Fruit fly (Drosophila melanogaster) Kc167 (cell line): ENCODE results near the gene CG5567.

Source experiments
- Myc ChIP-seq: fragments of >200 bp; optimal IDR thresholded peaks from 2 replicates; lab custom pipeline; 2017; ENCODE audit warnings: missing external identifiers
- Sin3A ChIP-seq: fragments of >200 bp; optimal IDR thresholded peaks from 2 replicates; lab custom pipeline; 2018; ENCODE audit warnings: missing external identifiers
- h ChIP-seq: fragments of >200 bp; optimal IDR thresholded peaks from 3 replicates; lab custom pipeline; 2018; ENCODE audit warnings: missing external identifiers
- insv ChIP-seq: fragments of >200 bp; optimal IDR thresholded peaks from 3 replicates; lab custom pipeline; 2018; ENCODE audit warnings: missing external identifiers
- psq ChIP-seq: fragments of >200 bp; optimal IDR thresholded peaks from 2 replicates; lab custom pipeline; 2017; ENCODE audit warnings: missing external identifiers
- ttk ChIP-seq: sonication (Bioruptor generic); optimal IDR thresholded peaks from 2 replicates; lab custom pipeline; 2017; ENCODE audit warnings: missing external identifiers

DNA sequence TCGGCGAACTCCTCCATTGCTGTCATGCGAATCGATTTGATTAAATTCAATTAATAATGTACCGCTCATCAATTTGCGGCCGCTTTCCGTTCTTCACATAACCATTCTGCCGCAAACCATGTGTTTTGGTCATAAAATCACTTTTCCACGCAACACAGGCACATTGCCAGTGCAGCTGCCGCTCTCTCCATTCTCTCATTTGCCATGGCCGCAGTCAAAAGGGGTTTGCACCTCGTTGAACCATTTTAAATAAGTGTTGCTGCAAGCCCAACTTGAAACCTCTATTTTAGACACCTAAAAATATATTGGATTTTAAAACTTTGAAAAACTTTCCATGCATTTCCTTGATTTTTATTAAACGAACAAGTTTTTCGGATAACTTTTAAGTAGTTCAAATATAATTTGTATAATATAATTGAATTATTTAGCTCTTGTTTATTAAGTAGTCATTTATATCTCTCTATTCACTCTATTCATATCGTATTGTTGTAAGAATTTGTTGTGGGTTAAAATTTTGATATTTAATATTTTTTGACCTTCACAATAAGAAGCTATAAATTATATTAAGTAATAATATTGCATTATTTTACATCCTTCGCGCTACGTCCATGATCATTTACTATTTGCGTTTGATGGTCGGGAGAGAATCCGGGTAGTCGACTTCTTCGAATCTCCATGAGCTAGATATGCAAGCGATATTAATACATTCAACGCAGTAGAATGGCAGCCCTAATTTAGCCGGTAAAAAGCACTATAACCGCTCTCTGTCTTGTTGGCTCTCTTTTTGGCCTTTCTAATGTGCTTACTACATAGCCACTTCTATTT is 13.5 kb upstream of the CG5567 start, which contains the start of gene CG5535:
- TF ChIP-seq Myc (lab: Kevin White, UChicago) = no peak
- no peak for TF ChIP-seq h
- no peak for TF ChIP-seq psq (lab: Kevin White, UChicago)
- no peak for TF ChIP-seq insv (lab: Kevin White, UChicago)
- TF ChIP-seq Sin3A (lab: Kevin White, UChicago) = no peak
- TF ChIP-seq ttk = no peak
